Worm (Caenorhabditis elegans) whole organism, L1 larva: Measurements from ENCODE around the gene oac-7.

Experiments
- alr-1 ChIP-seq: fragments of 200-800 bp; sonication (Bioruptor generic); optimal IDR thresholded peaks from 2 replicates; lab custom pipeline; 2018; ENCODE audit warnings: borderline replicate concordance, mild to moderate bottlenecking, missing genetic modification characterization, missing compliant biosample characterization
- ceh-8 ChIP-seq: fragments of 200-800 bp; sonication (Bioruptor generic); optimal IDR thresholded peaks from 2 replicates; lab custom pipeline; 2018; ENCODE audit warnings: mild to moderate bottlenecking, missing genetic modification characterization, moderate library complexity, missing compliant biosample characterization
- efl-3 ChIP-seq: fragments of 200-800 bp; sonication (Bioruptor generic); optimal IDR thresholded peaks from 2 replicates; lab custom pipeline; 2018; ENCODE audit warnings: mild to moderate bottlenecking, missing genetic modification characterization, missing compliant biosample characterization
- fos-1 ChIP-seq: fragments of 150-350 bp; optimal IDR thresholded peaks from 2 replicates; lab custom pipeline; 2014; ENCODE audit warnings: missing biosample characterization, missing genetic modification characterization
- nhr-76 ChIP-seq: sonication (generic microtip); optimal IDR thresholded peaks from 2 replicates; lab custom pipeline; 2017; ENCODE audit warnings: missing biosample characterization, missing genetic modification characterization

- TF ChIP-seq ceh-8 (GFP tag; lab: Kevin White, UChicago) (no peak), fos-1 (tag; lab: Kevin White, UChicago) (no peak), alr-1 (tag; lab: Kevin White, UChicago) (no peak), efl-3 (no peak), nhr-76 (no peak)
Observed at ce11 chrV:16352282-16352681, 42.7 kb downstream of the oac-7 start.
